Worm (Caenorhabditis elegans) whole organism, L4 larva: Measurements from ENCODE around the gene srp-8.

Source experiments
- R02D3.7 ChIP-seq: fragments of 150-350 bp; sonication (generic microtip); optimal IDR thresholded peaks from 3 replicates; lab custom pipeline; 2014; ENCODE audit warnings: missing biosample characterization, missing genetic modification characterization
- Y48G9A.11 ChIP-seq: fragments of 200-800 bp; sonication (Bioruptor generic); IDR thresholded peaks from 2 replicates; pipeline ENCODE4 v1.3.6; 2022; ENCODE audit warnings: missing genetic modification reagents, missing genetic modification characterization, missing compliant biosample characterization
- ZK337.2 ChIP-seq: fragments of 200-800 bp; sonication (Bioruptor generic); IDR thresholded peaks from 2 replicates; pipeline ENCODE4 v1.3.6; 2022; ENCODE audit warnings: missing genetic modification reagents, missing genetic modification characterization, missing compliant biosample characterization
- ZK546.5 ChIP-seq, 2 experiments: sonication (generic microtip); optimal IDR thresholded peaks; 2 replicates each; lab custom pipeline; 2017; ENCODE audit warnings: missing biosample characterization in 2 of 2, missing genetic modification characterization in 2 of 2
- aha-1 ChIP-seq: fragments of 150-350 bp; peaks from one replicate; lab custom pipeline; 2014; ENCODE audit warnings: missing biosample characterization, missing genetic modification characterization
- arid-1 ChIP-seq: fragments of 200-800 bp; sonication (Bioruptor generic); conservative IDR thresholded peaks from 2 replicates; pipeline ENCODE4 v1.3.6; 2022; ENCODE audit warnings: missing genetic modification reagents, missing genetic modification characterization, missing compliant biosample characterization
- ceh-20 ChIP-seq: fragments of 200-800 bp; sonication (Bioruptor generic); IDR thresholded peaks from 2 replicates; pipeline ENCODE4 v1.3.6; 2022; ENCODE audit warnings: missing genetic modification reagents, missing genetic modification characterization, missing compliant biosample characterization
- ceh-28 ChIP-seq: fragments of 150-350 bp; optimal IDR thresholded peaks from 2 replicates; lab custom pipeline; 2014; ENCODE audit warnings: missing biosample characterization, missing genetic modification reagents, missing genetic modification characterization
- ceh-32 ChIP-seq: sonication (generic microtip); optimal IDR thresholded peaks from 2 replicates; lab custom pipeline; 2016; ENCODE audit warnings: mild to moderate bottlenecking, missing genetic modification characterization, missing compliant biosample characterization; ENCODE audit not compliant: poor library complexity
- ceh-44 ChIP-seq: fragments of 200-800 bp; sonication (Bioruptor generic); IDR thresholded peaks from 2 replicates; pipeline ENCODE4 v1.3.6; 2022; ENCODE audit warnings: missing genetic modification reagents, missing genetic modification characterization, missing compliant biosample characterization
- daf-16 ChIP-seq, 3 experiments: sonication (generic microtip); optimal IDR thresholded peaks; 2 replicates each; lab custom pipeline; 2016 to 2017; ENCODE audit warnings: missing genetic modification characterization in 3 of 3, missing genetic modification reagents in 3 of 3, mild to moderate bottlenecking in 2 of 3, missing compliant biosample characterization in 2 of 3, missing biosample characterization in 1 of 3, moderate library complexity in 1 of 3
- dmd-6 ChIP-seq: fragments of 200-800 bp; sonication (Bioruptor generic); IDR thresholded peaks from 2 replicates; pipeline ENCODE4 v1.3.6; 2022; ENCODE audit warnings: missing genetic modification reagents, missing genetic modification characterization, missing compliant biosample characterization
- duxl-1 ChIP-seq: sonication (generic microtip); optimal IDR thresholded peaks from 2 replicates; lab custom pipeline; 2016; ENCODE audit warnings: mild to moderate bottlenecking, missing genetic modification characterization, moderate library complexity, missing compliant biosample characterization; ENCODE audit not compliant: poor library complexity
- dve-1 ChIP-seq: sonication (generic microtip); optimal IDR thresholded peaks from 2 replicates; lab custom pipeline; 2017; ENCODE audit warnings: antibody characterized with exemption, mild to moderate bottlenecking, missing genetic modification characterization, missing compliant biosample characterization; ENCODE audit not compliant: insufficient read depth
- fkh-10 ChIP-seq: fragments of 150-350 bp; optimal IDR thresholded peaks from 2 replicates; lab custom pipeline; 2014; ENCODE audit warnings: missing biosample characterization, missing genetic modification reagents, missing genetic modification characterization
- fos-1 ChIP-seq: fragments of 150-350 bp; optimal IDR thresholded peaks from 2 replicates; lab custom pipeline; 2014; ENCODE audit warnings: missing biosample characterization, missing genetic modification characterization
- gei-8 ChIP-seq: fragments of 200-800 bp; sonication (Bioruptor generic); optimal IDR thresholded peaks from 2 replicates; lab custom pipeline; 2018; ENCODE audit warnings: mild to moderate bottlenecking, missing genetic modification characterization, missing compliant biosample characterization
- hlh-11 ChIP-seq: fragments of 200-800 bp; sonication (Bioruptor generic); optimal IDR thresholded peaks from 2 replicates; lab custom pipeline; 2018; ENCODE audit warnings: mild to moderate bottlenecking, missing genetic modification characterization, missing compliant biosample characterization
- hmg-1.1 ChIP-seq: fragments of 200-800 bp; sonication (Bioruptor generic); IDR thresholded peaks from 2 replicates; pipeline ENCODE4 v1.3.6; 2022; ENCODE audit warnings: missing genetic modification reagents, missing genetic modification characterization, missing compliant biosample characterization
- lim-7 ChIP-seq: fragments of 200-800 bp; sonication (Bioruptor generic); IDR thresholded peaks from 2 replicates; pipeline ENCODE4 v1.3.6; 2022; ENCODE audit warnings: missing genetic modification characterization, missing compliant biosample characterization
- lin-15B ChIP-seq: fragments of 150-350 bp; sonication (generic microtip); optimal IDR thresholded peaks from 3 replicates; lab custom pipeline; 2014; ENCODE audit warnings: missing biosample characterization, missing genetic modification characterization
- lin-39 ChIP-seq: fragments of 150-350 bp; optimal IDR thresholded peaks from 2 replicates; lab custom pipeline; 2014; ENCODE audit warnings: missing biosample characterization, missing genetic modification reagents, missing genetic modification characterization
- lir-3 ChIP-seq: sonication (generic microtip); optimal IDR thresholded peaks from 2 replicates; lab custom pipeline; 2016; ENCODE audit warnings: mild to moderate bottlenecking, missing genetic modification characterization, missing compliant biosample characterization
- lsy-2 ChIP-seq, 2 experiments: fragments of 150-350 bp in 1 of 2; sonication (generic microtip) in 1 of 2; optimal IDR thresholded peaks; 2 replicates each; lab custom pipeline; 2014 to 2017; ENCODE audit warnings: missing biosample characterization in 2 of 2, missing genetic modification characterization in 2 of 2
- nhr-28 ChIP-seq: fragments of 150-350 bp; optimal IDR thresholded peaks from 2 replicates; lab custom pipeline; 2014; ENCODE audit warnings: missing biosample characterization, missing genetic modification characterization
- nhr-42 ChIP-seq: fragments of 200-800 bp; sonication (Bioruptor generic); IDR thresholded peaks from 2 replicates; pipeline ENCODE4 v1.3.6; 2022; ENCODE audit warnings: missing genetic modification characterization, missing compliant biosample characterization
- nhr-48 ChIP-seq: sonication (generic microtip); optimal IDR thresholded peaks from 2 replicates; lab custom pipeline; 2016; ENCODE audit warnings: mild to moderate bottlenecking, missing genetic modification characterization, missing compliant biosample characterization
- nhr-77 ChIP-seq: fragments of 150-350 bp; optimal IDR thresholded peaks from 2 replicates; lab custom pipeline; 2014; ENCODE audit warnings: missing biosample characterization, missing genetic modification characterization
- pqm-1 ChIP-seq: sonication (generic microtip); optimal IDR thresholded peaks from 2 replicates; lab custom pipeline; 2017; ENCODE audit warnings: missing biosample characterization, missing genetic modification characterization
- rbr-2 ChIP-seq: sonication (generic microtip); optimal IDR thresholded peaks from 2 replicates; lab custom pipeline; 2016; ENCODE audit warnings: missing genotype, missing genetic modification characterization, missing compliant biosample characterization
- saeg-2 ChIP-seq: fragments of 200-800 bp; sonication (Bioruptor generic); IDR thresholded peaks from 2 replicates; pipeline ENCODE4 v1.3.6; 2022; ENCODE audit warnings: missing genetic modification reagents, missing genetic modification characterization, missing compliant biosample characterization
- set-16 ChIP-seq: fragments of 200-800 bp; sonication (Bioruptor generic); IDR thresholded peaks from 2 replicates; pipeline ENCODE4 v1.3.6; 2022; ENCODE audit warnings: missing genetic modification reagents, missing genetic modification characterization, missing compliant biosample characterization
- spr-1 ChIP-seq: sonication (generic microtip); optimal IDR thresholded peaks from 2 replicates; lab custom pipeline; 2016; ENCODE audit warnings: mild to moderate bottlenecking, missing genetic modification characterization, missing compliant biosample characterization
- unc-62 ChIP-seq, 3 experiments: fragments of 150-350 bp in 1 of 3; sonication (generic microtip); optimal IDR thresholded peaks in 2 of 3; peaks in 1 of 3; 1 replicate in 1 of 3; 2 replicates in 2 of 3; lab custom pipeline; 2014 to 2017; ENCODE audit warnings: missing biosample characterization in 3 of 3, missing genetic modification characterization in 3 of 3, missing genetic modification reagents in 3 of 3, missing genotype in 1 of 3
- vab-7 ChIP-seq: fragments of 200-800 bp; sonication (Bioruptor generic); IDR thresholded peaks from 2 replicates; pipeline ENCODE4 v1.3.6; 2022; ENCODE audit warnings: missing genetic modification reagents, missing genetic modification characterization, missing compliant biosample characterization
- zag-1 ChIP-seq: fragments of 150-350 bp; optimal IDR thresholded peaks from 2 replicates; lab custom pipeline; 2014; ENCODE audit warnings: missing biosample characterization, missing genetic modification characterization
- ztf-11 ChIP-seq: fragments of 150-350 bp; optimal IDR thresholded peaks from 2 replicates; lab custom pipeline; 2014; ENCODE audit warnings: missing biosample characterization, missing genetic modification characterization

The srp-8 gene

ce11 chrV:8206931-8207330 is 23.4 kb downstream of the srp-8 start, which contains the start of gene timp-1:
timp-1 (plus strand) TSS chrV:8207235.
- TF ChIP-seq lsy-2 (tag; optimal IDR thresholded peaks at IDR 0.05; lab: Kevin White, UChicago) = no peak

- peak; percentile 41 for TF ChIP-seq aha-1
- TF ChIP-seq lir-3 = no peak
- no peak for TF ChIP-seq zag-1
- peak in 1 of 2 experiments; percentile 38 for TF ChIP-seq lsy-2 (tag; optimal IDR thresholded peaks at IDR 0.05; lab: Kevin White, UChicago)
- peak in 1 of 2 experiments; percentile 91 for TF ChIP-seq unc-62 (GFP tag; optimal IDR thresholded peaks at IDR 0.05 in 1 of 2; lab: Kevin White, UChicago)
- TF ChIP-seq unc-62 (tag; optimal IDR thresholded peaks at IDR 0.05; lab: Kevin White, UChicago) = no peak
Measured at ce11 chrV:8210527-8210926, 27.0 kb downstream of the srp-8 start.

- TF ChIP-seq fos-1 (tag; lab: Kevin White, UChicago) = no peak
- TF ChIP-seq saeg-2 (GFP tag; lab: Robert Waterston, UW) = 0 out of 2 replicates have a peak, but pooled peaks have one; percentile 21
- TF ChIP-seq, all 104 proteins: peak for 1
Measured at ce11 chrV:8211993-8212392, 28.5 kb downstream of the srp-8 start.

ce11 chrV:8212816-8213215 is 29.3 kb downstream of the srp-8 start:
- TF ChIP-seq dmd-6 (GFP tag; lab: Robert Waterston, UW) (peak; percentile 59), spr-1 (tag; lab: Kevin White, UChicago) (no peak), daf-16 (GFP tag; optimal IDR thresholded peaks at IDR 0.05; lab: Kevin White, UChicago) (no peak), daf-16 (tag; optimal IDR thresholded peaks at IDR 0.05; lab: Kevin White, UChicago) (peak; percentile 79), lim-7 (no peak), arid-1 (GFP tag; lab: Robert Waterston, UW) (no peak), fkh-10 (GFP tag; lab: Kevin White, UChicago) (no peak), Y48G9A.11 (GFP tag; lab: Robert Waterston, UW) (no peak), lsy-2 (tag; optimal IDR thresholded peaks at IDR 0.05; lab: Kevin White, UChicago) (no peak), ceh-32 (no peak), R02D3.7 (no peak), vab-7 (no peak), ceh-20 (GFP tag; lab: Robert Waterston, UW) (no peak), pqm-1 (peak; percentile 92), ceh-44 (no peak), ZK337.2 (GFP tag; lab: Robert Waterston, UW) (no peak), nhr-28 (peak; percentile 68), nhr-77 (tag; lab: Kevin White, UChicago) (no peak), rbr-2 (tag; lab: Kevin White, UChicago) (no peak), lin-15B (tag; lab: Kevin White, UChicago) (no peak), hlh-11 (tag; lab: Kevin White, UChicago) (peak; percentile 55), hmg-1.1 (GFP tag; lab: Robert Waterston, UW) (no peak), set-16 (GFP tag; lab: Robert Waterston, UW) (no peak), lin-39 (tag; lab: Kevin White, UChicago) (no peak), duxl-1 (no peak), ztf-11 (tag; lab: Kevin White, UChicago) (no peak), nhr-42 (GFP tag; lab: Robert Waterston, UW) (no peak), dve-1 (peak; percentile 51), zag-1 (no peak), nhr-48 (tag; lab: Kevin White, UChicago) (peak; percentile 9), gei-8 (GFP tag; lab: Kevin White, UChicago) (no peak), ceh-28 (tag; lab: Kevin White, UChicago) (no peak), ZK546.5 (tag; optimal IDR thresholded peaks at IDR 0.05; lab: Kevin White, UChicago) (no peak), unc-62 (GFP tag; optimal IDR thresholded peaks at IDR 0.05 in 1 of 2; lab: Kevin White, UChicago) (no peak), unc-62 (tag; optimal IDR thresholded peaks at IDR 0.05; lab: Kevin White, UChicago) (no peak), lir-3 (no peak)
